Worm (Caenorhabditis elegans): ENCODE data around the gene cox-17.

ce11 chrIII:203953-204352, 13.2 kb downstream of the cox-17 start:
- TF ChIP-seq him-1 (tag; optimal IDR thresholded peaks at IDR 0.05), result no peak
- TF ChIP-seq W03F9.2 (tag; optimal IDR thresholded peaks at IDR 0.05), result no peak
- no peak for TF ChIP-seq dao-5 (tag; optimal IDR thresholded peaks at IDR 0.05)
